Fruit fly (Drosophila melanogaster) whole organism, prepupa: ENCODE data around the gene mnb.
A peak's percentile ranks its signal among the peaks of the same experiment; 100 is the strongest.

ENCODE experiments used
- Blimp-1 ChIP-seq: fragments of 200-800 bp; sonication (Bioruptor generic); optimal IDR thresholded peaks from 3 replicates; lab custom pipeline; 2017; ENCODE audit warnings: missing biosample characterization, missing genetic modification characterization, mild to moderate bottlenecking, moderate library complexity, missing genetic modification reagents
- CG10669 ChIP-seq: fragments of 200-800 bp; sonication (Bioruptor generic); optimal IDR thresholded peaks from 3 replicates; lab custom pipeline; 2018; ENCODE audit warnings: missing biosample characterization, mild to moderate bottlenecking, missing genetic modification characterization, moderate library complexity
- CG11762 ChIP-seq: fragments of 200-800 bp; sonication (Bioruptor generic); optimal IDR thresholded peaks from 3 replicates; lab custom pipeline; 2016; ENCODE audit warnings: missing biosample characterization, missing genetic modification characterization; ENCODE audit not compliant: insufficient read depth
- CG15336 ChIP-seq: fragments of 200-800 bp; sonication (Bioruptor generic); IDR thresholded peaks from 2 replicates; pipeline ENCODE4 v1.3.6; 2022; ENCODE audit warnings: missing biosample characterization, missing genetic modification characterization
- CG1621 ChIP-seq: fragments of 200-800 bp; sonication (Bioruptor generic); optimal IDR thresholded peaks from 3 replicates; lab custom pipeline; 2018; ENCODE audit warnings: missing biosample characterization, mild to moderate bottlenecking, missing genetic modification characterization
- CG3032 ChIP-seq: fragments of 200-800 bp; optimal IDR thresholded peaks from 2 replicates; lab custom pipeline; 2019; ENCODE audit warnings: missing biosample characterization, mild to moderate bottlenecking, missing genetic modification characterization, moderate library complexity
- CG31627 ChIP-seq: fragments of 200-800 bp; sonication (Bioruptor generic); optimal IDR thresholded peaks from 3 replicates; lab custom pipeline; 2016; ENCODE audit warnings: missing biosample characterization, missing genetic modification characterization
- CG32006 ChIP-seq: fragments of 200-800 bp; sonication (Bioruptor generic); optimal IDR thresholded peaks from 3 replicates; lab custom pipeline; 2017; ENCODE audit warnings: missing biosample characterization, mild to moderate bottlenecking, missing genetic modification characterization
- CG34406 ChIP-seq: fragments of 200-800 bp; sonication (Bioruptor generic); optimal IDR thresholded peaks from 3 replicates; lab custom pipeline; 2016; ENCODE audit warnings: missing biosample characterization, missing genetic modification characterization
- CG3919 ChIP-seq: fragments of 200-800 bp; sonication (Bioruptor generic); optimal IDR thresholded peaks from 3 replicates; lab custom pipeline; 2016; ENCODE audit warnings: missing biosample characterization, missing genetic modification characterization
- CG4318 ChIP-seq: fragments of 200-800 bp; sonication (Bioruptor generic); optimal IDR thresholded peaks from 3 replicates; lab custom pipeline; 2017; ENCODE audit warnings: missing biosample characterization, mild to moderate bottlenecking, missing genetic modification characterization
- CG6163 ChIP-seq: fragments of 200-800 bp; sonication (Bioruptor generic); IDR thresholded peaks from 3 replicates; pipeline ENCODE4 v1.3.6; 2022; ENCODE audit warnings: missing biosample characterization, missing genetic modification characterization
- CG6276 ChIP-seq: fragments of 200-800 bp; sonication (Bioruptor generic); optimal IDR thresholded peaks from 2 replicates; lab custom pipeline; 2017; ENCODE audit warnings: missing biosample characterization, mild to moderate bottlenecking, missing genetic modification characterization
- CG6792 ChIP-seq: fragments of 200-800 bp; sonication (Bioruptor generic); optimal IDR thresholded peaks from 3 replicates; lab custom pipeline; 2016; ENCODE audit warnings: missing biosample characterization, missing genetic modification characterization
- CG6854 ChIP-seq: fragments of 200-800 bp; sonication (Bioruptor generic); optimal IDR thresholded peaks from 2 replicates; lab custom pipeline; 2017; ENCODE audit warnings: missing biosample characterization, mild to moderate bottlenecking, missing genetic modification characterization
- CG7368 ChIP-seq: fragments of 200-800 bp; sonication (Bioruptor generic); optimal IDR thresholded peaks from 3 replicates; lab custom pipeline; 2016; ENCODE audit warnings: missing biosample characterization, missing genetic modification characterization
- CG8119 ChIP-seq: fragments of 200-800 bp; sonication (Bioruptor generic); IDR thresholded peaks from 3 replicates; pipeline ENCODE4 v1.3.6; 2022; ENCODE audit warnings: missing biosample characterization, missing genetic modification characterization
- CG8319 ChIP-seq: fragments of 200-800 bp; sonication (Bioruptor generic); optimal IDR thresholded peaks from 3 replicates; lab custom pipeline; 2016; ENCODE audit warnings: missing biosample characterization, missing genetic modification characterization
- CG8632 ChIP-seq: fragments of 200-800 bp; sonication (Bioruptor generic); optimal IDR thresholded peaks from 3 replicates; lab custom pipeline; 2016; ENCODE audit warnings: missing biosample characterization, missing genetic modification characterization
- CG9139 ChIP-seq: fragments of 200-800 bp; sonication (Bioruptor generic); optimal IDR thresholded peaks from 3 replicates; lab custom pipeline; 2017; ENCODE audit warnings: missing biosample characterization, mild to moderate bottlenecking, missing genetic modification characterization
- Eip78C ChIP-seq: fragments of 200-800 bp; sonication (Bioruptor generic); peaks from one replicate; lab custom pipeline; 2016; ENCODE audit warnings: missing biosample characterization, missing genetic modification characterization
- Eip93F ChIP-seq: fragments of 200-800 bp; sonication (Bioruptor generic); optimal IDR thresholded peaks from 2 replicates; lab custom pipeline; 2016; ENCODE audit warnings: missing biosample characterization, mild to moderate bottlenecking, missing genetic modification characterization
- Ets21C ChIP-seq: fragments of 200-800 bp; sonication (Bioruptor generic); optimal IDR thresholded peaks from 3 replicates; lab custom pipeline; 2016; ENCODE audit warnings: missing biosample characterization, missing genetic modification characterization
- Ets96B ChIP-seq: fragments of 200-800 bp; optimal IDR thresholded peaks from 2 replicates; lab custom pipeline; 2019; ENCODE audit warnings: missing biosample characterization, mild to moderate bottlenecking, missing genetic modification characterization, moderate library complexity
- Gug ChIP-seq: fragments of 200-800 bp; sonication (Bioruptor generic); IDR thresholded peaks from 2 replicates; pipeline ENCODE4 v1.3.6; 2022; ENCODE audit warnings: missing biosample characterization, missing genetic modification characterization
- Hr38 ChIP-seq: sonication (Bioruptor generic); optimal IDR thresholded peaks from 2 replicates; lab custom pipeline; 2016; ENCODE audit warnings: missing biosample characterization, missing genetic modification characterization
- Hr39 ChIP-seq: fragments of 200-800 bp; sonication (Bioruptor generic); optimal IDR thresholded peaks from 2 replicates; lab custom pipeline; 2016; ENCODE audit warnings: missing biosample characterization, missing genetic modification characterization
- Hr4 ChIP-seq: fragments of 200-800 bp; sonication (Bioruptor generic); optimal IDR thresholded peaks from 3 replicates; lab custom pipeline; 2016; ENCODE audit warnings: missing biosample characterization, missing genetic modification characterization
- Lpt ChIP-seq: fragments of 200-800 bp; sonication (Bioruptor generic); optimal IDR thresholded peaks from 3 replicates; lab custom pipeline; 2016; ENCODE audit warnings: missing biosample characterization, missing genetic modification characterization
- Met ChIP-seq: fragments of 200-800 bp; sonication (Bioruptor generic); optimal IDR thresholded peaks from 3 replicates; lab custom pipeline; 2016; ENCODE audit warnings: missing biosample characterization, missing genetic modification characterization
- Smox ChIP-seq: fragments of 200-800 bp; sonication (Bioruptor generic); optimal IDR thresholded peaks from 3 replicates; lab custom pipeline; 2016; ENCODE audit warnings: missing biosample characterization, missing genetic modification characterization
- Sox102F ChIP-seq: fragments of 200-800 bp; sonication (Bioruptor generic); optimal IDR thresholded peaks from 2 replicates; lab custom pipeline; 2016; ENCODE audit warnings: missing biosample characterization, mild to moderate bottlenecking, missing genetic modification characterization
- Sox14 ChIP-seq: fragments of 200-800 bp; sonication (Bioruptor generic); optimal IDR thresholded peaks from 3 replicates; lab custom pipeline; 2016; ENCODE audit warnings: missing biosample characterization, missing genetic modification characterization
- achi ChIP-seq: fragments of 200-800 bp; sonication (Bioruptor generic); optimal IDR thresholded peaks from 3 replicates; lab custom pipeline; 2016; ENCODE audit warnings: missing biosample characterization, missing genetic modification characterization
- acj6 ChIP-seq: fragments of 200-800 bp; sonication (Bioruptor generic); optimal IDR thresholded peaks from 3 replicates; lab custom pipeline; 2016; ENCODE audit warnings: missing biosample characterization, missing genetic modification characterization
- cyc ChIP-seq: fragments of 200-800 bp; sonication (Bioruptor generic); optimal IDR thresholded peaks from 3 replicates; lab custom pipeline; 2016; ENCODE audit warnings: missing biosample characterization, missing genetic modification characterization
- dac ChIP-seq: fragments of 200-800 bp; sonication (Bioruptor generic); optimal IDR thresholded peaks from 2 replicates; lab custom pipeline; 2017; ENCODE audit warnings: missing biosample characterization, mild to moderate bottlenecking, missing genetic modification characterization
- dsx ChIP-seq: fragments of 200-800 bp; optimal IDR thresholded peaks from 3 replicates; lab custom pipeline; 2019; ENCODE audit warnings: missing biosample characterization, mild to moderate bottlenecking, missing genetic modification characterization, moderate library complexity; ENCODE audit not compliant: poor library complexity, severe bottlenecking
- fd59A ChIP-seq: fragments of 200-800 bp; sonication (Bioruptor generic); optimal IDR thresholded peaks from 2 replicates; lab custom pipeline; 2017; ENCODE audit warnings: missing biosample characterization, mild to moderate bottlenecking, missing genetic modification characterization, missing genetic modification reagents
- fkh ChIP-seq: fragments of 200-800 bp; sonication (Bioruptor generic); optimal IDR thresholded peaks from 3 replicates; lab custom pipeline; 2017; ENCODE audit warnings: missing biosample characterization, mild to moderate bottlenecking, missing genetic modification characterization, moderate library complexity
- lz ChIP-seq: fragments of 200-800 bp; sonication (Bioruptor generic); optimal IDR thresholded peaks from 3 replicates; lab custom pipeline; 2016; ENCODE audit warnings: missing biosample characterization, missing genetic modification characterization
- pdm3 ChIP-seq: fragments of 200-800 bp; sonication (Bioruptor generic); optimal IDR thresholded peaks from 3 replicates; lab custom pipeline; 2016; ENCODE audit warnings: missing biosample characterization, missing genetic modification characterization
- salr ChIP-seq, 2 experiments: fragments of 200-800 bp; sonication (Bioruptor generic); optimal IDR thresholded peaks; 3 replicates each; lab custom pipeline; 2016 to 2018; ENCODE audit warnings: missing biosample characterization in 2 of 2, missing genetic modification characterization in 2 of 2, mild to moderate bottlenecking in 1 of 2
- spab ChIP-seq: fragments of 200-800 bp; sonication (Bioruptor generic); optimal IDR thresholded peaks from 2 replicates; lab custom pipeline; 2017; ENCODE audit warnings: missing biosample characterization, mild to moderate bottlenecking, missing genetic modification characterization, missing genetic modification reagents
- ss ChIP-seq, 2 experiments: fragments of 200-800 bp; sonication (Bioruptor generic); optimal IDR thresholded peaks; 2 replicates in 1 of 2; 3 replicates in 1 of 2; lab custom pipeline; 2017 to 2018; ENCODE audit warnings: mild to moderate bottlenecking in 2 of 2, missing biosample characterization in 2 of 2, missing genetic modification characterization in 2 of 2, moderate library complexity in 1 of 2

The mnb gene

dm6 chrX:17880269-17880889 is 6.6 kb downstream of the mnb start (continued):
- TF ChIP-seq Eip93F (GFP tag; lab: Kevin White, UChicago) (peak; percentile 92), Hr39 (peak; percentile 97), Gug (GFP tag; lab: Robert Waterston, UW) (peak; percentile 89), CG8632 (peak; percentile 87), CG6792 (GFP tag; lab: Kevin White, UChicago) (peak; percentile 88), CG3919 (GFP tag; lab: Kevin White, UChicago) (peak; percentile 85), Met (GFP tag; lab: Kevin White, UChicago) (peak; percentile 95), CG31627 (GFP tag; lab: Kevin White, UChicago) (peak; percentile 97), Blimp-1 (peak; percentile 75), Ets96B (tag; lab: Kevin White, UChicago) (peak; percentile 75), fd59A (peak; percentile 76), ss (GFP tag; optimal IDR thresholded peaks at IDR 0.05; lab: Kevin White, UChicago) (peak; percentile 54 to 80), CG6276 (peak; percentile 89), CG8119 (peak; percentile 92), cyc (GFP tag; lab: Kevin White, UChicago) (peak; percentile 92), CG1621 (tag; lab: Kevin White, UChicago) (peak; percentile 77), Smox (peak; percentile 93), CG6163 (GFP tag; lab: Robert Waterston, UW) (peak; percentile 92), CG32006 (peak; percentile 95), lz (GFP tag; lab: Kevin White, UChicago) (peak; percentile 96), dsx (GFP tag; lab: Kevin White, UChicago) (peak; percentile 75)

dm6 chrX:17879211-17879897 is 7.7 kb downstream of the mnb start:
- TF ChIP-seq acj6 (GFP tag; lab: Kevin White, UChicago) (peak; percentile 58), CG3032 (tag; lab: Kevin White, UChicago) (peak; percentile 48), spab (GFP tag; lab: Kevin White, UChicago) (peak; percentile 26), ss (GFP tag; optimal IDR thresholded peaks at IDR 0.05; lab: Kevin White, UChicago) (peak; percentile 60 to 75), Sox102F (GFP tag; lab: Kevin White, UChicago) (peak; percentile 72), pdm3 (peak; percentile 52), achi (GFP tag; lab: Kevin White, UChicago) (peak; percentile 38), CG4318 (GFP tag; lab: Kevin White, UChicago) (peak; percentile 42), fkh (no peak), dsx (GFP tag; lab: Kevin White, UChicago) (peak; percentile 27), CG7368 (peak; percentile 20), Smox (peak; percentile 72), Hr38 (no peak), Blimp-1 (peak; percentile 14), Gug (GFP tag; lab: Robert Waterston, UW) (peak; percentile 52), salr (GFP tag; optimal IDR thresholded peaks at IDR 0.05; lab: Kevin White, UChicago) (peak in 1 of 2 experiments; percentile 59), CG6792 (GFP tag; lab: Kevin White, UChicago) (peak; percentile 66), CG8319 (GFP tag; lab: Kevin White, UChicago) (no peak), Sox14 (GFP tag; lab: Kevin White, UChicago) (peak; percentile 5), dac (no peak), CG10669 (GFP tag; lab: Kevin White, UChicago) (peak; percentile 59), CG32006 (peak; percentile 73), Hr4 (GFP tag; lab: Kevin White, UChicago) (peak; percentile 53), CG8119 (peak; percentile 55; the same call in 2 of the 3 replicates), CG6854 (GFP tag; lab: Kevin White, UChicago) (no peak), lz (GFP tag; lab: Kevin White, UChicago) (peak; percentile 52), Ets96B (tag; lab: Kevin White, UChicago) (peak; percentile 41), Ets21C (peak; percentile 28), CG3919 (GFP tag; lab: Kevin White, UChicago) (peak; percentile 61), Lpt (GFP tag; lab: Kevin White, UChicago) (peak; percentile 22), CG1621 (tag; lab: Kevin White, UChicago) (peak; percentile 54), CG15336 (GFP tag; lab: Robert Waterston, UW) (peak; percentile 64; the same call in 1 of the 2 replicates), Eip93F (GFP tag; lab: Kevin White, UChicago) (peak; percentile 77), CG31627 (GFP tag; lab: Kevin White, UChicago) (peak; percentile 38), fd59A (peak; percentile 7), CG34406 (GFP tag; lab: Kevin White, UChicago) (peak; percentile 72), CG9139 (GFP tag; lab: Kevin White, UChicago) (peak; percentile 57), CG11762 (GFP tag; lab: Kevin White, UChicago) (peak; percentile 0), Eip78C (peak; percentile 91)
